Worm (Caenorhabditis elegans) whole organism, dauer: ENCODE data around the gene vab-8.

Experiments
- unc-62 ChIP-seq: sonication (generic microtip); optimal IDR thresholded peaks from 2 replicates; lab custom pipeline; 2017; ENCODE audit warnings: missing biosample characterization, missing genetic modification reagents, missing genetic modification characterization

Gene vab-8

ce11 chrV:12213027-12213426, at the start of gene vab-8:
Gene vab-8, plus strand, starts transcription at chrV:12213327.
- no peak for TF ChIP-seq unc-62

ce11 chrV:12167031-12167430, 46.1 kb upstream of the vab-8 start:
- TF ChIP-seq unc-62, result no peak

DNA sequence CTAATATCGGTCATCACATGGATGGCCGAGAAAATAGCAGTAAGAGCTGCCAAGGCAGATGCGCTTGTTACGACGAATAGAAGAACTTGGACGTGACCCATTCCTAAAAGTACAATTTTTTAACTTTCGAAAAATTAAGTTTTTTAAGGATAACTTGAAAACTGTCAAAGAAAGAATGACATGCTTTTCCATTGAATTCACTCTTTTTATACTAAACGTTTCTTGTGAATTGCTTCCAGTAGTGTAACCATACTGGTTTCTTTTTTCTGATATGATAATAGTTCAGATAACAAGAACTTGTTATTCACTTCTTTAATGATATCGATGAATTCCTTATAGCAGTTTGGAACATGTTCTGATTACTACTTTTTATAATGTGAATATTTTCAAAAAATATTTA, 45.5 kb upstream of the vab-8 start, which contains the start of gene col-37:
Gene col-37, minus strand, starts transcription at position 101 of the 400 bp plus-strand sequence.
- no peak for TF ChIP-seq unc-62

DNA sequence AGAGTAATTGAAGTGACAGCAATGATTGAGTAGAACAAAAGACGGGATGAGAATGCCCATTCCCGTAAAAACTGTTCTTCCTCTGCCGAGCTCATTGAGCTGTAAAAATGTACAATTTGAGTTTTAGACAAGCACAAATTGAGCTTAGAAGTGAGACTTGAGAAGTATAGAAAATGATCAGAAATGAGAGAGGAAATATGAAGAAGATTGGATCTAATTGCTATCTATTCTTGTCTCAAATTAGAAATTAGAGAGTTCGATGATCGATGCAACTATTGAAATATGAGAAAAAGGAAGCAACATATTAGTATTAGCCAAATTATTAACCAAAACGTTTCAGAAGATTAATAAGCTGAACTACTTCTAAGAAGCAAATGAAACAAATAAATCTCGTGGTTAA, 43.0 kb upstream of the vab-8 start, which contains the start of gene ZK863.1:
Gene ZK863.1, minus strand, starts transcription at position 101 of the 400 bp plus-strand sequence.
- no peak for TF ChIP-seq unc-62

- no peak for TF ChIP-seq unc-62
Measured at ce11 chrV:12179338-12179737, 33.8 kb upstream of the vab-8 start, which contains the start of gene clec-224. Gene clec-224, minus strand, starts transcription at chrV:12179438.

DNA sequence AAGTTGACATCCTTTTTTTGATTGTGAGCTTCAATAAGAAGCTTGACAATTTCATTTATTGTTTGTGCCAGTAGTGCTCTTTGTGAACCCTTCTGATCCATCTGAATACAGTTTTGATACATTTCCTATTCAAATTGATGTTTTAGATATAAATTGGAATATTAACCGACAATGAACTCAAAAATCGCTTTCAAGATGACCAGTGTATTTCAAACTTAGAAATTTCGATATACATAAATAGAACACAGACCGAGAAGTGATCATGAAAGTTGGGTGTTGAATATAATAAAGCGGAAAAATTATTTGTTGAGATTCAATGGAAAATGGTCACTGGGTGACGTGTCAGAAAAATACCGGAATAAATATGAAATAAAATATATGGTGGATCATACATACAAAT, 31.8 kb upstream of the vab-8 start, which contains the start of gene elpc-3:
Gene elpc-3, minus strand, starts transcription at position 101 of the 400 bp plus-strand sequence.
- TF ChIP-seq unc-62, result no peak

ce11 chrV:12183854-12184253, 29.3 kb upstream of the vab-8 start, which contains the start of gene usip-1:
Gene usip-1, minus strand, starts transcription at chrV:12184194.
- TF ChIP-seq unc-62, result no peak

ce11 chrV:12184308-12184999, 28.7 kb upstream of the vab-8 start, which contains the start of gene srd-4:
Gene srd-4, plus strand, starts transcription at chrV:12184949.
- TF ChIP-seq unc-62, result no peak

DNA sequence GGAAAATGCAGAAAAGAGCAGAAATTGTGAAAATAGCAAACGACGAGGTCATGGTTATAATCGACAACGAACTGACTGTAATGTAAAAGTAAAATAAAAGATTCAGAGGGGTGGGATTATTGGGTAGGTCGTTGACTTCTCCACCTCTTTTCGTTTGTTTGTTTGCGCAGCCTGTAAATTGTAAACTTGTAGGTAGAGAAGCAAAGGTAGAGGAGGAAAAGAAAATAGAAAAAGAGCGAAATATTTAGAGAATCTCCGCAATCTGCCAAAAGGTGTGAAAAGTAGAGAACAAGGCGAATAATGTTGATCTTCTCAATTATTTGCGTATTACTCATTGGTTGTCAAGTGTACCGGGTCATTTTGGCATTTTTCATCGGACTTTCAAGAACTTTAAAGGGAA, 25.8 kb upstream of the vab-8 start, which contains the start of gene ZK863.8:
Gene ZK863.8, minus strand, starts transcription at position 173 of the 400 bp plus-strand sequence.
- no peak for TF ChIP-seq unc-62

DNA sequence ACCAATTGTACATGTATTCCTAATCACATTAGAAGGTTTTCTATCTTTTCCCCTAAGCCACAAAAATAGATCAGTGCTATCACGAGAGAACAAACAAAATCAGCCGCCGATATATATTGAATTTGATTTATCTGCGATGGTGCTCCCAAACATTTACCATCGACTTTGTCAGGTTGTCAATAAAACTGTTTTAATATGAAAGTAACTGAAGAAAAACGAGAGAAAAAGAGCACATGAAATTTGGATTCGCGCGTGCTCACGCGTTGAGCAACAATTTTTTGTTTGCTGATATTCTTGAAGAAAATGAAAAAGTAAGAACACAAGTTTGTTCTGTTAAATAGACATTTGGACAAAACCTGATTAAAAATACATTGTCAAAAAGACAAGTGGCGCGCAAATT, 24.3 kb upstream of the vab-8 start:
- TF ChIP-seq unc-62, result no peak

DNA sequence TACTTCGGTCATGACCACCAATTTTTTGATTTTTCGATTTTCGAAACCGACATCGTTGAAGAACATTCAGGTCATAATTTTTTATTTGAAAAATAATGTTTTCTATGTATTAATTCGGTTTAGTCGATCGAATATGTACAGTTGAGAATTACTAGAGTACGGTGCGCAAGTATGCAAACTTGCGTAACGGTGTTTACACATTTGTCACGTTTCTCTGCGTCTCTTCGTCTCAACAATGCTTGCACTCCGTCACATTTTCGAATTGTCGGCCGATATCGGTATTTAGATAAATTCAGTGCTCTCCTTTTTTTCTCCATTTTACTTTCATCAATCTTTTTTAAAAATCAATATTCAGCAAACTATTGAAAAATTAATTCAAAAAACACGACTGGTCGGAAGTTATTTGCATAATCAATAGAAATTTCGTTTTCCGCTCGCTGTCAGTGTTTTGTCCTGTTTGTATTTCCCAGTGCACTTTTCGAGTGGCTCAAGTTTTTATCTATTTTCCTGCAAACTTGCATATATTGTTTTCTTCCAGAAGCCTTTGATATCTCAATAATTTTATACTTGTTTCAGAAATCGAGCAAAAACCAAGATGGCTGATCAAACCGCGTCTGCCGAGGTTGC, 22.1 kb upstream of the vab-8 start, which contains the start of gene dpy-30:
Gene dpy-30, plus strand, starts transcription at position 577 of the 627 bp plus-strand sequence.
- TF ChIP-seq unc-62, result no peak

DNA sequence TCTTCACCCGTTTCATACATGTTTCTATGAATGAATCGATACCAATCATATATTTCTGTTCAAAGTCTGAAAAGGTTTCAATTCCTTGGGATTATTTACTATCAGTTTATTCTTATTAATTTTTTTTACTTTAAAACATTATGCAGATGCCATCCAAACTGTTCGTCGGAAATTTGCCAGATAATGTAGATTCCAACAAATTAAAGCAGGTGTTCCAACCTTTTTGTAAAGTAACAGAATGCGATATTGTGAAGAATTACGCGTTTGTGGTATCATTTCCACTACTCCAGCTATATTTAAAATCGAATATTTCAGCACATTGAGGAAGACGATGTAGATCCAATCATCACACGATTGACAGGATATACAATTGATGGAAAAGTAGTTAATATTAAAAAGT, 21.0 kb upstream of the vab-8 start, which contains the start of gene rnp-1:
Gene rnp-1, plus strand, starts transcription at position 145 of the 400 bp plus-strand sequence.
- TF ChIP-seq unc-62, result no peak

DNA sequence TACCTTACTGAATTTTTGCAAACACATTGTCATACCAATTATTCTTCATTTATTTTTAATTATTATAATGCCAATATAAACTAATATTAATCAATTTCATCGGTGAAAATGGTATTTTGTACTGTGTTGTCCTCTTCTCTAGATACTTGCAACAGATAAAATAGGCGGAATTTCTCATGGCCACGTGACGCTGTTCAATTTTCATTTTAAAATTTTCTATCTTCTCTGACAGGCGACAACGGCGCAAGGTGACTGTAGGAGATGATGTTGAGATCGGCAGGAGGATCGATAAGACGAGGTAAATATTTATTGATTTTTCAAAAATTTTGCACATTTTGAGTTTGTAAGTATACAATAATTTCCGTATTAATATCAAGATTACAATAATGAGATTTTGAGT, 18.9 kb upstream of the vab-8 start, which contains the start of gene ogdh-2:
Gene ogdh-2, plus strand, starts transcription at position 233 of the 400 bp plus-strand sequence.
- no peak for TF ChIP-seq unc-62

- TF ChIP-seq unc-62, result no peak
Measured at ce11 chrV:12195845-12196244, 17.3 kb upstream of the vab-8 start, which contains the start of gene ZK836.3. Gene ZK836.3, minus strand, starts transcription at chrV:12195945.

DNA sequence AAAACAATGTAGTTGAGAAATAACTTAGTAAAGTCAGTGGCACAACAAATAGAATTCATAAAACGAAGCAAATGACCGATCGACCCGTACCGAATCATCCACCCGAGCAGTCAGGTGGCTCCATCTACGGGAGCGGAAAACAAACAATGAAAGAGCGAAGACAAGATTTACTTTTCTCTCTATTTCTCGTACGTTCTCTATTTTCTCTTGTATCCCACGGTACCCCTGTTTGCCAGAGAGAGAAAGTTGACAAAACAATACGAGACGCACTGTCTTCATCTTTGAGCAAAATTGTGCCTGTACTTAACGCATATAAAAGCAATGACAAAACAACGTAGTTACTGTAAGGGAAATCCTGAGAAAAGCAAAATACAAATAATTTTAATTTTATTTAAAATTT, 16.5 kb upstream of the vab-8 start:
- TF ChIP-seq unc-62, result no peak

ce11 chrV:12197748-12198147, 15.4 kb upstream of the vab-8 start:
- no peak for TF ChIP-seq unc-62

- no peak for TF ChIP-seq unc-62
Measured at ce11 chrV:12198545-12198944, 14.6 kb upstream of the vab-8 start, which contains the start of gene lon-3. Gene lon-3, minus strand, starts transcription at chrV:12198645.
